Worm (Caenorhabditis elegans) whole organism, L3 larva: ENCODE results near the gene F53B1.3.

Source experiments
- ama-1 ChIP-seq: fragments of 150-350 bp; optimal IDR thresholded peaks from 2 replicates; lab custom pipeline; 2018
- ceh-82 ChIP-seq: fragments of 150-350 bp; optimal IDR thresholded peaks from 2 replicates; lab custom pipeline; 2014; ENCODE audit warnings: missing biosample characterization, missing genetic modification characterization
- ceh-9 ChIP-seq: sonication (generic microtip); optimal IDR thresholded peaks from 2 replicates; lab custom pipeline; 2018; ENCODE audit warnings: missing biosample characterization, missing genetic modification characterization
- egl-5 ChIP-seq: fragments of 150-350 bp; optimal IDR thresholded peaks from 2 replicates; lab custom pipeline; 2017; ENCODE audit warnings: missing biosample characterization, missing genetic modification reagents, missing genetic modification characterization, inconsistent platforms
- fkh-10 ChIP-seq: sonication (generic microtip); optimal IDR thresholded peaks from 2 replicates; lab custom pipeline; 2017; ENCODE audit warnings: missing biosample characterization, missing genetic modification reagents, missing genetic modification characterization
- nhr-11 ChIP-seq: fragments of 150-350 bp; optimal IDR thresholded peaks from 2 replicates; lab custom pipeline; 2014; ENCODE audit warnings: missing biosample characterization, missing genetic modification characterization
- nhr-23 ChIP-seq: fragments of 150-350 bp; optimal IDR thresholded peaks from 2 replicates; lab custom pipeline; 2014; ENCODE audit warnings: missing biosample characterization, missing genetic modification reagents, missing genetic modification characterization
- nhr-25 ChIP-seq: sonication (generic microtip); optimal IDR thresholded peaks from 2 replicates; lab custom pipeline; 2017; ENCODE audit warnings: missing biosample characterization, missing genetic modification characterization
- pha-4 ChIP-seq: fragments of 150-350 bp; optimal IDR thresholded peaks from 2 replicates; lab custom pipeline; 2014; ENCODE audit warnings: missing biosample characterization, missing genetic modification reagents, missing genetic modification characterization
- pqm-1 ChIP-seq: fragments of 150-350 bp; optimal IDR thresholded peaks from 2 replicates; lab custom pipeline; 2017; ENCODE audit warnings: missing biosample characterization, missing genetic modification characterization, inconsistent platforms
- snpc-4 ChIP-seq: fragments of 150-350 bp; optimal IDR thresholded peaks from 2 replicates; lab custom pipeline; 2014; ENCODE audit warnings: missing biosample characterization, missing genetic modification characterization
- unc-62 ChIP-seq: fragments of 150-350 bp; sonication (generic microtip); optimal IDR thresholded peaks from 4 replicates; lab custom pipeline; 2014; ENCODE audit warnings: missing biosample characterization, missing genetic modification reagents, missing genetic modification characterization
- zag-1 ChIP-seq: fragments of 150-350 bp; optimal IDR thresholded peaks from 2 replicates; lab custom pipeline; 2014; ENCODE audit warnings: missing biosample characterization, missing genetic modification characterization
- ztf-4 ChIP-seq: fragments of 150-350 bp; optimal IDR thresholded peaks from 2 replicates; lab custom pipeline; 2014; ENCODE audit warnings: missing biosample characterization, missing genetic modification characterization

DNA sequence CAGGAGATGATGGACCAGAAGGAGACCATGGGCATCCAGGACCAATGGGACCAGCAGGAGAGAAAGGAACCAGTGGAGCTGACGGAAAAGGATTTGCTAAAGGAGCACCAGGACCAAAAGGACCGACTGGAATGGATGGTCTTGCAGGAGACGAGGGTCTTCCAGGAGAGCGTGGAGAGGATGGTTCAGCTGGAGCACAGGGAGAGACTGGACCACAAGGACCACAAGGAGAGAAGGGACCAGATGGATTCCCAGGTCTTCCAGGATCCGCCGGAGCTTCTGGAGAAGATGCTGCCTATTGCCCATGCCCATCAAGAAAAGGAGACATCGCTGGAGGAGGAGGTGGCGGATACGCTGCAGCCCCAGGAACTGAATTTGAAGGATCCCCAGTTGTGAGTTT lies 11.3 kb upstream of the F53B1.3 start:
- TF ChIP-seq ceh-82 (tag; lab: Kevin White, UChicago) (no peak), ceh-9 (tag; lab: Kevin White, UChicago) (no peak), nhr-23 (tag; lab: Kevin White, UChicago) (no peak), ama-1 (no peak), fkh-10 (GFP tag; lab: Kevin White, UChicago) (no peak), pha-4 (tag; lab: Kevin White, UChicago) (no peak), nhr-25 (tag; lab: Kevin White, UChicago) (no peak), ztf-4 (tag; lab: Kevin White, UChicago) (no peak), unc-62 (GFP tag; lab: Kevin White, UChicago) (no peak), zag-1 (no peak), snpc-4 (tag; lab: Kevin White, UChicago) (no peak), pqm-1 (tag; lab: Kevin White, UChicago) (no peak), nhr-11 (tag; lab: Kevin White, UChicago) (no peak), egl-5 (no peak)
